Fruit fly (Drosophila melanogaster): Measurements from ENCODE around the gene CG33340.

- TF ChIP-seq insv (optimal IDR thresholded peaks at IDR 0.05): no peak
- TF ChIP-seq Myc (optimal IDR thresholded peaks at IDR 0.05): no peak
- no peak for TF ChIP-seq h (optimal IDR thresholded peaks at IDR 0.05)
- TF ChIP-seq ttk (optimal IDR thresholded peaks at IDR 0.05): no peak
These were observed 1.4 kb upstream of the CG33340 start, which contains the start of the genes CG5762 and CG33339 for dm6 chr3R:24361583-24361982.
